Fruit fly (Drosophila melanogaster) whole organism, embryonic: ENCODE results near the gene CG31109.

Source experiments
- CG11247 ChIP-seq: fragments of 200-800 bp; sonication (Bioruptor generic); IDR thresholded peaks from 2 replicates; pipeline ENCODE4 v1.3.6; 2022; ENCODE audit warnings: missing biosample characterization, missing genetic modification characterization
- CG12769 ChIP-seq: fragments of 200-800 bp; sonication (Bioruptor generic); optimal IDR thresholded peaks from 2 replicates; lab custom pipeline; 2019; ENCODE audit warnings: missing biosample characterization, mild to moderate bottlenecking, missing genetic modification characterization, moderate library complexity
- CG14965 ChIP-seq: fragments of 200-800 bp; sonication (Bioruptor generic); optimal IDR thresholded peaks from 2 replicates; lab custom pipeline; 2016; ENCODE audit warnings: missing biosample characterization, missing genetic modification characterization, borderline replicate concordance
- CG15601 ChIP-seq: fragments of 200-800 bp; sonication (Bioruptor generic); optimal IDR thresholded peaks from 3 replicates; lab custom pipeline; 2019; ENCODE audit warnings: missing biosample characterization, mild to moderate bottlenecking, missing genetic modification characterization, moderate library complexity
- CG17802 ChIP-seq: fragments of 200-800 bp; sonication (Bioruptor generic); optimal IDR thresholded peaks from 2 replicates; lab custom pipeline; 2018; ENCODE audit warnings: missing biosample characterization, mild to moderate bottlenecking, missing genetic modification characterization, moderate library complexity
- CG2120 ChIP-seq: fragments of 200-800 bp; sonication (Bioruptor generic); optimal IDR thresholded peaks from 3 replicates; lab custom pipeline; 2016; ENCODE audit warnings: missing biosample characterization, missing genetic modification characterization
- CG2129 ChIP-seq: fragments of 200-800 bp; sonication (Bioruptor generic); IDR thresholded peaks from 2 replicates; pipeline ENCODE4 v1.3.6; 2022; ENCODE audit warnings: missing biosample characterization, missing genetic modification characterization; ENCODE audit not compliant: partially characterized antibody
- CG31224 ChIP-seq: fragments of 200-800 bp; sonication (Bioruptor generic); IDR thresholded peaks from 2 replicates; pipeline ENCODE4 v1.3.6; 2022; ENCODE audit warnings: missing biosample characterization, missing genetic modification characterization
- CG33557 ChIP-seq: fragments of 200-800 bp; sonication (Bioruptor generic); optimal IDR thresholded peaks from 2 replicates; lab custom pipeline; 2019; ENCODE audit warnings: missing biosample characterization, mild to moderate bottlenecking, missing genetic modification characterization, moderate library complexity
- CG34224 ChIP-seq: fragments of 200-800 bp; sonication (Bioruptor generic); IDR thresholded peaks from 3 replicates; pipeline ENCODE4 v1.3.6; 2022; ENCODE audit warnings: missing biosample characterization, missing genetic modification characterization; ENCODE audit not compliant: partially characterized antibody
- CG6175 ChIP-seq: fragments of 200-800 bp; sonication (Bioruptor generic); IDR thresholded peaks from 3 replicates; pipeline ENCODE4 v1.3.6; 2022; ENCODE audit warnings: missing biosample characterization, missing genetic modification characterization
- CG7271 ChIP-seq: fragments of 200-800 bp; sonication (Bioruptor generic); optimal IDR thresholded peaks from 2 replicates; lab custom pipeline; 2018; ENCODE audit warnings: missing biosample characterization, mild to moderate bottlenecking, missing genetic modification characterization, moderate library complexity
- CG8290 ChIP-seq, 3 experiments: fragments of 200-800 bp; sonication (Bioruptor generic); optimal IDR thresholded peaks; 2 replicates each; lab custom pipeline; 2016 to 2019; ENCODE audit warnings: missing biosample characterization in 3 of 3, missing genetic modification characterization in 3 of 3, mild to moderate bottlenecking in 2 of 3, moderate library complexity in 1 of 3
- CHES-1-like ChIP-seq: fragments of 200-800 bp; sonication (Bioruptor generic); optimal IDR thresholded peaks from 2 replicates; lab custom pipeline; 2016; ENCODE audit warnings: missing biosample characterization, missing genetic modification characterization
- Doc3 ChIP-seq: fragments of 200-800 bp; sonication (Bioruptor generic); IDR thresholded peaks from 3 replicates; pipeline ENCODE4 v1.3.6; 2022; ENCODE audit warnings: missing biosample characterization, missing genetic modification characterization; ENCODE audit not compliant: partially characterized antibody
- Ets65A ChIP-seq: fragments of 200-800 bp; sonication (Bioruptor generic); peaks from one replicate; lab custom pipeline; 2016; ENCODE audit warnings: missing biosample characterization, missing genetic modification characterization
- Ets97D ChIP-seq: fragments of 200-800 bp; sonication (Bioruptor generic); optimal IDR thresholded peaks from 3 replicates; lab custom pipeline; 2016; ENCODE audit warnings: missing biosample characterization, missing genetic modification characterization
- H2.0 ChIP-seq: fragments of 200-800 bp; sonication (Bioruptor generic); IDR thresholded peaks from 2 replicates; pipeline ENCODE4 v1.3.6; 2022; ENCODE audit warnings: missing biosample characterization, missing genetic modification characterization
- MBD-R2 ChIP-seq: fragments of 200-800 bp; sonication (Bioruptor generic); IDR thresholded peaks from 2 replicates; pipeline ENCODE4 v1.3.6; 2022; ENCODE audit warnings: missing biosample characterization, missing genetic modification characterization
- Myb ChIP-seq: fragments of 200-800 bp; sonication (Bioruptor generic); optimal IDR thresholded peaks from 2 replicates; lab custom pipeline; 2016; ENCODE audit warnings: missing biosample characterization, missing genetic modification characterization
- Nf-YA ChIP-seq: fragments of 200-800 bp; sonication (Bioruptor generic); IDR thresholded peaks from 2 replicates; pipeline ENCODE4 v1.3.6; 2022; ENCODE audit warnings: missing biosample characterization, missing genetic modification characterization
- Opbp ChIP-seq: fragments of 200-800 bp; sonication (Bioruptor generic); IDR thresholded peaks from 3 replicates; pipeline ENCODE4 v1.3.6; 2022; ENCODE audit warnings: missing biosample characterization, missing genetic modification characterization; ENCODE audit not compliant: partially characterized antibody
- Six4 ChIP-seq: fragments of 200-800 bp; sonication (Bioruptor generic); optimal IDR thresholded peaks from 2 replicates; lab custom pipeline; 2016; ENCODE audit warnings: missing biosample characterization, missing genetic modification characterization
- Sry-β ChIP-seq: fragments of 200-800 bp; sonication (Bioruptor generic); optimal IDR thresholded peaks from 2 replicates; lab custom pipeline; 2018; ENCODE audit warnings: missing biosample characterization, mild to moderate bottlenecking, missing genetic modification characterization, moderate library complexity
- Sry-δ ChIP-seq: fragments of 200-800 bp; sonication (Bioruptor generic); optimal IDR thresholded peaks from 2 replicates; lab custom pipeline; 2016; ENCODE audit warnings: missing biosample characterization, missing genetic modification characterization
- Xbp1 ChIP-seq: fragments of 200-800 bp; sonication (Bioruptor generic); optimal IDR thresholded peaks from 3 replicates; lab custom pipeline; 2016; ENCODE audit warnings: missing biosample characterization, mild to moderate bottlenecking, missing genetic modification characterization
- amos ChIP-seq: fragments of 200-800 bp; sonication (Bioruptor generic); IDR thresholded peaks from 2 replicates; pipeline ENCODE4 v1.3.6; 2022; ENCODE audit warnings: missing biosample characterization, missing genetic modification characterization; ENCODE audit not compliant: partially characterized antibody
- bbx ChIP-seq: fragments of 200-800 bp; sonication (Bioruptor generic); IDR thresholded peaks from 2 replicates; pipeline ENCODE4 v1.3.6; 2022; ENCODE audit warnings: missing biosample characterization, missing genetic modification characterization; ENCODE audit not compliant: partially characterized antibody
- crc ChIP-seq: fragments of 200-800 bp; sonication (Bioruptor generic); optimal IDR thresholded peaks from 2 replicates; lab custom pipeline; 2016; ENCODE audit warnings: missing biosample characterization, missing genetic modification characterization
- crol ChIP-seq: fragments of 200-800 bp; sonication (Bioruptor generic); IDR thresholded peaks from 2 replicates; pipeline ENCODE4 v1.3.6; 2022; ENCODE audit warnings: missing biosample characterization, missing genetic modification characterization
- her ChIP-seq: fragments of 200-800 bp; sonication (Bioruptor generic); optimal IDR thresholded peaks from 2 replicates; lab custom pipeline; 2016; ENCODE audit warnings: missing biosample characterization, missing genetic modification characterization
- hkb ChIP-seq, 2 experiments: fragments of 200-800 bp in 1 of 2; fragments of >200 bp in 1 of 2; sonication (Bioruptor generic) in 1 of 2; IDR thresholded peaks in 1 of 2; optimal IDR thresholded peaks in 1 of 2; 2 replicates each; pipeline versions ENCODE4 v1.3.6 to Lab custom; 2017 to 2022; ENCODE audit warnings: missing biosample characterization in 1 of 2, missing genetic modification characterization in 1 of 2
- jumu ChIP-seq: fragments of 200-800 bp; sonication (Bioruptor generic); optimal IDR thresholded peaks from 3 replicates; lab custom pipeline; 2016; ENCODE audit warnings: missing biosample characterization, missing genetic modification characterization
- lov ChIP-seq, 2 experiments: fragments of 200-800 bp in 1 of 2; fragments of >200 bp in 1 of 2; sonication (Bioruptor generic) in 1 of 2; IDR thresholded peaks in 1 of 2; optimal IDR thresholded peaks in 1 of 2; 2 replicates in 1 of 2; 3 replicates in 1 of 2; pipeline versions ENCODE4 v1.3.6 to Lab custom; 2017 to 2022; ENCODE audit warnings: missing biosample characterization in 1 of 2, missing genetic modification characterization in 1 of 2
- luna ChIP-seq: fragments of 200-800 bp; sonication (Bioruptor generic); optimal IDR thresholded peaks from 2 replicates; lab custom pipeline; 2016; ENCODE audit warnings: missing biosample characterization, missing genetic modification characterization
- nerfin-1 ChIP-seq: fragments of 200-800 bp; sonication (Bioruptor generic); optimal IDR thresholded peaks from 3 replicates; lab custom pipeline; 2019; ENCODE audit warnings: missing biosample characterization, mild to moderate bottlenecking, missing genetic modification characterization, moderate library complexity
- nom ChIP-seq: fragments of 200-800 bp; sonication (Bioruptor generic); optimal IDR thresholded peaks from 2 replicates; lab custom pipeline; 2017; ENCODE audit warnings: missing biosample characterization, missing genetic modification characterization, mild to moderate bottlenecking, moderate library complexity, missing genetic modification reagents
- otp ChIP-seq: fragments of 200-800 bp; sonication (Bioruptor generic); IDR thresholded peaks from 3 replicates; pipeline ENCODE4, ENCODE4 v1.3.6; 2022; ENCODE audit warnings: missing biosample characterization, missing genetic modification characterization
- pfk ChIP-seq: fragments of 200-800 bp; sonication (Bioruptor generic); optimal IDR thresholded peaks from 2 replicates; lab custom pipeline; 2018; ENCODE audit warnings: missing biosample characterization, mild to moderate bottlenecking, missing genetic modification characterization, moderate library complexity
- pzg ChIP-seq: fragments of 200-800 bp; sonication (Bioruptor generic); optimal IDR thresholded peaks from 3 replicates; lab custom pipeline; 2018; ENCODE audit warnings: missing biosample characterization, mild to moderate bottlenecking, missing genetic modification characterization, moderate library complexity
- sc ChIP-seq, 3 experiments: fragments of >200 bp in 2 of 3; fragments of 200-800 bp in 1 of 3; sonication (Bioruptor generic) in 1 of 3; optimal IDR thresholded peaks; 2 replicates in 2 of 3; 3 replicates in 1 of 3; lab custom pipeline; 2017; ENCODE audit warnings: mild to moderate bottlenecking in 1 of 3, missing biosample characterization in 1 of 3, missing genetic modification characterization in 1 of 3, missing genetic modification reagents in 1 of 3
- sna ChIP-seq: fragments of 200-800 bp; sonication (Bioruptor generic); IDR thresholded peaks from 2 replicates; pipeline ENCODE4 v1.3.6; 2022; ENCODE audit warnings: missing biosample characterization, missing genetic modification characterization; ENCODE audit not compliant: partially characterized antibody
- so ChIP-seq: fragments of 200-800 bp; sonication (Bioruptor generic); IDR thresholded peaks from 3 replicates; pipeline ENCODE4 v1.3.6; 2022; ENCODE audit warnings: missing biosample characterization, missing genetic modification characterization
- sr ChIP-seq: fragments of 200-800 bp; sonication (Bioruptor generic); IDR thresholded peaks from 3 replicates; pipeline ENCODE4 v1.3.6; 2022; ENCODE audit warnings: missing biosample characterization, missing genetic modification characterization
- tap ChIP-seq: fragments of 200-800 bp; optimal IDR thresholded peaks from 3 replicates; lab custom pipeline; 2019; ENCODE audit warnings: missing biosample characterization, mild to moderate bottlenecking, missing genetic modification characterization, moderate library complexity
- tx ChIP-seq: fragments of 200-800 bp; sonication (Bioruptor generic); optimal IDR thresholded peaks from 2 replicates; lab custom pipeline; 2016; ENCODE audit warnings: missing biosample characterization, missing genetic modification characterization
- vvl ChIP-seq: fragments of 200-800 bp; sonication (Bioruptor generic); IDR thresholded peaks from 2 replicates; pipeline ENCODE4 v1.3.6; 2022; ENCODE audit warnings: missing biosample characterization, missing genetic modification characterization
- zen ChIP-seq: fragments of 200-800 bp; sonication (Bioruptor generic); optimal IDR thresholded peaks from 3 replicates; lab custom pipeline; 2018; ENCODE audit warnings: missing biosample characterization, mild to moderate bottlenecking, missing genetic modification characterization, moderate library complexity

The CG31109 gene

dm6 chr3R:25047504-25047903 is 6.9 kb downstream of the CG31109 start, which contains the start of gene CG11790 (continued):
- TF ChIP-seq sna (GFP tag; lab: Robert Waterston, UW) (peak; percentile 75), Opbp (peak; percentile 84; the same call in 2 of the 3 replicates), tap (tag; lab: Kevin White, UChicago) (no peak), pfk (GFP tag; lab: Kevin White, UChicago) (peak; percentile 8), CG2120 (GFP tag; lab: Kevin White, UChicago) (no peak), sr (GFP tag; lab: Robert Waterston, UW) (no peak), Doc3 (GFP tag; lab: Robert Waterston, UW) (peak; percentile 85), CG12769 (tag; lab: Kevin White, UChicago) (no peak), Xbp1 (GFP tag; lab: Kevin White, UChicago) (no peak), lov (optimal IDR thresholded peaks at IDR 0.05; lab: Kevin White, UChicago) (no peak), lov (GFP tag; IDR thresholded peaks at IDR 0.05; lab: Robert Waterston, UW) (0 out of 3 replicates have a peak, but pooled peaks have one; percentile 16), MBD-R2 (GFP tag; lab: Robert Waterston, UW) (peak; percentile 84), CG17802 (tag; lab: Kevin White, UChicago) (no peak), CG15601 (tag; lab: Kevin White, UChicago) (no peak), zen (no peak), luna (GFP tag; lab: Kevin White, UChicago) (no peak), CG14965 (no peak), crol (GFP tag; lab: Robert Waterston, UW) (no peak), CHES-1-like (GFP tag; lab: Kevin White, UChicago) (no peak), Sry-δ (GFP tag; lab: Kevin White, UChicago) (peak; percentile 75), Ets97D (no peak), CG7271 (no peak), sc (optimal IDR thresholded peaks at IDR 0.05; lab: Kevin White, UChicago) (no peak), sc (GFP tag; optimal IDR thresholded peaks at IDR 0.05; lab: Kevin White, UChicago) (no peak), CG34224 (GFP tag; lab: Robert Waterston, UW) (peak; percentile 77), Ets65A (GFP tag; lab: Kevin White, UChicago) (peak; percentile 43), Six4 (GFP tag; lab: Kevin White, UChicago) (peak; percentile 3), CG2129 (GFP tag; lab: Robert Waterston, UW) (peak; percentile 40; the same call in 1 of the 2 replicates), nom (peak; percentile 45), Sry-β (GFP tag; lab: Kevin White, UChicago) (peak; percentile 88), pzg (GFP tag; lab: Kevin White, UChicago) (peak; percentile 63), CG6175 (GFP tag; lab: Robert Waterston, UW) (no peak), CG33557 (GFP tag; lab: Kevin White, UChicago) (no peak), H2.0 (GFP tag; lab: Robert Waterston, UW) (no peak), so (GFP tag; lab: Robert Waterston, UW) (peak; percentile 47; the same call in 1 of the 3 replicates), tx (GFP tag; lab: Kevin White, UChicago) (no peak), hkb (optimal IDR thresholded peaks at IDR 0.05; lab: Kevin White, UChicago) (no peak), hkb (GFP tag; IDR thresholded peaks at IDR 0.05; lab: Robert Waterston, UW) (0 out of 2 replicates have a peak, but pooled peaks have one; percentile 12), otp (GFP tag; lab: Robert Waterston, UW) (no peak), CG8290 (GFP tag; optimal IDR thresholded peaks at IDR 0.05; lab: Kevin White, UChicago) (no peak), CG8290 (tag; optimal IDR thresholded peaks at IDR 0.05; lab: Kevin White, UChicago) (peak in 1 of 2 experiments; percentile 78), CG31224 (GFP tag; lab: Robert Waterston, UW) (no peak), jumu (GFP tag; lab: Kevin White, UChicago) (no peak), amos (GFP tag; lab: Robert Waterston, UW) (peak; percentile 75), CG11247 (no peak), crc (GFP tag; lab: Kevin White, UChicago) (no peak), Nf-YA (GFP tag; lab: Robert Waterston, UW) (no peak), vvl (GFP tag; lab: Robert Waterston, UW) (peak; percentile 20; the same call in 1 of the 2 replicates), nerfin-1 (tag; lab: Kevin White, UChicago) (no peak), Myb (peak; percentile 11), her (GFP tag; lab: Kevin White, UChicago) (peak; percentile 55), bbx (GFP tag; lab: Robert Waterston, UW) (peak; percentile 85)
